Fruit fly (Drosophila melanogaster): ENCODE measurements around the gene btd.

btd gene

dm6 chrX:9646022-9646421 lies 48.0 kb upstream of the btd start (continued):
- TF ChIP-seq CG15696 (tag; optimal IDR thresholded peaks at IDR 0.05) (peak; percentile 90), jing (GFP tag; optimal IDR thresholded peaks at IDR 0.05) (peak; percentile 94), CG4707 (GFP tag; optimal IDR thresholded peaks at IDR 0.05) (peak; percentile 90), CG13894 (tag; optimal IDR thresholded peaks at IDR 0.05) (peak; percentile 83), ERR (GFP tag; optimal IDR thresholded peaks at IDR 0.05) (peak; percentile 96), mld (GFP tag; IDR thresholded peaks at IDR 0.05; ENCODE audit: partially characterized antibody) (no peak), Dbx (GFP tag; IDR thresholded peaks at IDR 0.05) (peak; percentile 94), row (GFP tag; IDR thresholded peaks at IDR 0.05) (peak; percentile 98), hkb (optimal IDR thresholded peaks at IDR 0.05) (no peak), hkb (GFP tag; IDR thresholded peaks at IDR 0.05) (peak; percentile 99), chn (GFP tag; optimal IDR thresholded peaks at IDR 0.05) (peak; percentile 98), NC2α (GFP tag; optimal IDR thresholded peaks at IDR 0.05) (peak; percentile 94), CG3838 (GFP tag; optimal IDR thresholded peaks at IDR 0.05) (peak; percentile 90), lab (GFP tag; optimal IDR thresholded peaks at IDR 0.05) (peak; percentile 98), CG6791 (GFP tag; IDR thresholded peaks at IDR 0.05; ENCODE audit: partially characterized antibody) (no peak), dmrt99B (tag; optimal IDR thresholded peaks at IDR 0.05) (peak; percentile 97), CHES-1-like (GFP tag; optimal IDR thresholded peaks at IDR 0.05) (peak; percentile 97), CG14860 (GFP tag; IDR thresholded peaks at IDR 0.05; ENCODE audit: partially characterized antibody) (no peak), sima (GFP tag; optimal IDR thresholded peaks at IDR 0.05) (peak; percentile 88), Xrp1 (GFP tag; IDR thresholded peaks at IDR 0.05) (peak; percentile 98), pfk (GFP tag; optimal IDR thresholded peaks at IDR 0.05) (no peak), CG34376 (GFP tag; optimal IDR thresholded peaks at IDR 0.05) (peak; percentile 81), Asciz (GFP tag; optimal IDR thresholded peaks at IDR 0.05) (peak; percentile 97), CG30403 (GFP tag; optimal IDR thresholded peaks at IDR 0.05) (peak; percentile 97), stc (GFP tag; IDR thresholded peaks at IDR 0.05) (peak; percentile 95), ara (GFP tag; IDR thresholded peaks at IDR 0.05) (peak; percentile 98), CG5180 (GFP tag; optimal IDR thresholded peaks at IDR 0.05) (peak; percentile 89), CG14441 (GFP tag; IDR thresholded peaks at IDR 0.05) (peak; percentile 98), CG9215 (GFP tag; IDR thresholded peaks at IDR 0.05) (peak; percentile 91), CG16813 (GFP tag; IDR thresholded peaks at IDR 0.05; ENCODE audit: partially characterized antibody) (no peak), ap (GFP tag; IDR thresholded peaks at IDR 0.05) (peak; percentile 95), Scr (GFP tag; IDR thresholded peaks at IDR 0.05; ENCODE audit: partially characterized antibody) (no peak), B-H1 (GFP tag; IDR thresholded peaks at IDR 0.05) (peak; percentile 95), caup (GFP tag; optimal IDR thresholded peaks at IDR 0.05; ENCODE audit: severe bottlenecking) (peak; percentile 95), CG4282 (GFP tag; optimal IDR thresholded peaks at IDR 0.05) (peak; percentile 92), Antp (GFP tag; optimal IDR thresholded peaks at IDR 0.05) (peak; percentile 98), gce (GFP tag; IDR thresholded peaks at IDR 0.05) (peak; percentile 96), bigmax (GFP tag; optimal IDR thresholded peaks at IDR 0.05) (peak; percentile 68), CG13123 (GFP tag; optimal IDR thresholded peaks at IDR 0.05) (peak; percentile 93), fd64A (GFP tag; optimal IDR thresholded peaks at IDR 0.05) (peak; percentile 96), sqz (GFP tag; optimal IDR thresholded peaks at IDR 0.05) (peak; percentile 93), Doc2 (GFP tag; IDR thresholded peaks at IDR 0.05) (peak; percentile 90), pzg (GFP tag; optimal IDR thresholded peaks at IDR 0.05) (peak; percentile 17), Dad (GFP tag; optimal IDR thresholded peaks at IDR 0.05) (peak; percentile 97), CG7963 (GFP tag; IDR thresholded peaks at IDR 0.05; ENCODE audit: partially characterized antibody) (no peak), Dip3 (GFP tag; optimal IDR thresholded peaks at IDR 0.05) (peak; percentile 96), D19B (GFP tag; optimal IDR thresholded peaks at IDR 0.05) (peak; percentile 79), CG31441 (GFP tag; IDR thresholded peaks at IDR 0.05) (peak; percentile 96), CoRest (tag; optimal IDR thresholded peaks at IDR 0.05) (peak; percentile 96), pros (GFP tag; optimal IDR thresholded peaks at IDR 0.05) (peak; percentile 26), inv (GFP tag; IDR thresholded peaks at IDR 0.05; ENCODE audit: partially characterized antibody) (no peak)
